Worm (Caenorhabditis elegans) whole organism, L3 larva: Measurements from ENCODE around the gene srh-279.

ENCODE experiments used
- aly-2 ChIP-seq: fragments of 150-350 bp; optimal IDR thresholded peaks from 2 replicates; lab custom pipeline; 2014; ENCODE audit warnings: missing biosample characterization, missing genetic modification characterization
- ceh-16 ChIP-seq: sonication (generic microtip); optimal IDR thresholded peaks from 2 replicates; lab custom pipeline; 2017; ENCODE audit warnings: missing biosample characterization, missing genetic modification characterization
- elt-1 ChIP-seq: fragments of 150-350 bp; optimal IDR thresholded peaks from 2 replicates; lab custom pipeline; 2014; ENCODE audit warnings: missing biosample characterization, missing genetic modification characterization
- elt-2 ChIP-seq: sonication (generic microtip); optimal IDR thresholded peaks from 2 replicates; lab custom pipeline; 2016; ENCODE audit warnings: missing genetic modification reagents, mild to moderate bottlenecking, missing genetic modification characterization, missing compliant biosample characterization
- fkh-10 ChIP-seq: sonication (generic microtip); optimal IDR thresholded peaks from 2 replicates; lab custom pipeline; 2017; ENCODE audit warnings: missing biosample characterization, missing genetic modification reagents, missing genetic modification characterization
- nhr-28 ChIP-seq: fragments of 150-350 bp; optimal IDR thresholded peaks from 2 replicates; lab custom pipeline; 2014; ENCODE audit warnings: missing biosample characterization, missing genetic modification characterization
- sea-2 ChIP-seq: fragments of 150-350 bp; sonication (generic microtip); optimal IDR thresholded peaks from 4 replicates; lab custom pipeline; 2014; ENCODE audit warnings: missing biosample characterization, missing genetic modification reagents, missing genetic modification characterization
- unc-62 ChIP-seq: fragments of 150-350 bp; sonication (generic microtip); optimal IDR thresholded peaks from 4 replicates; lab custom pipeline; 2014; ENCODE audit warnings: missing biosample characterization, missing genetic modification reagents, missing genetic modification characterization
- ztf-4 ChIP-seq: fragments of 150-350 bp; optimal IDR thresholded peaks from 2 replicates; lab custom pipeline; 2014; ENCODE audit warnings: missing biosample characterization, missing genetic modification characterization

DNA sequence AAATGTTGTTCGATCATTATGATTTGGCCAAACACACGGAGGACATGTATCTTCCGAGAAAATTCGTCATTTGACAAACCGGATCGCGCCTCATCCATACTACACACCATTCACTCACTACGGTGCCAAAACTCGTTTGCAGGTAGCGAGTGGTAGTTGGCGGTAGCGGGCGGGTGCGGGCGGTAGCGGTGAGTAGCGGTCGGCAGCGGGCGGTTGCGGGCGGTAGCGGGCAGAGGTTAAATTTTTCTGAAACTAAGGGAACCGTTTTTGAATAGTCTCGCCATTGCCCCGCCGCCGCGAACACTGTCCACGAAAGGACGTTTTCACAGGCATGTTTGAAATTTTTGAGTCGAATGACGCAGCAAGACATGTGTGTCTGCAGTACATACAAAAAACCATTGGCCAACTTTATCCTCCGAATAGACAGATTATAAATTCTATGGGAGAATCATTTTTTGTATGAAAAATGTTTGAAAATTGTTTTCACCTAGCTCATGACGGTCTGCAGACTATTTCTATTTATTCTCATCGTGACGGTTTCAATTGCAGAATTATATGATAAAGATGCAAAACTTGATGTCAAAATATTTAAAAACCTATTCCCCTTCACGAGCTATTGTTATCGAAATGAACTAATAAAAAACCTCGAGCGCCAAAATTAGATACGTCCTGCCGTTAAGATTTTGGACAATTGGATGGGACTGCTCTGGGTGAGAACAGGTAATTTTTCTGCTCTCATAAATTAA, 18.2 kb downstream of the srh-279 start, which contains the start of gene F11A5.16:
- TF ChIP-seq ztf-4 (tag; lab: Kevin White, UChicago) = no peak
- no peak for TF ChIP-seq ceh-16 (tag; lab: Kevin White, UChicago)
- no peak for TF ChIP-seq aly-2
- TF ChIP-seq fkh-10 = no peak
- no peak for TF ChIP-seq sea-2 (GFP tag; lab: Kevin White, UChicago)
- TF ChIP-seq nhr-28 (tag; lab: Kevin White, UChicago) = no peak
- no peak for TF ChIP-seq elt-2 (tag; lab: Kevin White, UChicago)
- no peak for TF ChIP-seq unc-62 (GFP tag; lab: Kevin White, UChicago)
- no peak for TF ChIP-seq elt-1 (tag; lab: Kevin White, UChicago)
